Worm (Caenorhabditis elegans): ENCODE data around the gene Y105C5A.508.
A peak's percentile ranks its signal among the peaks of the same experiment; 100 is the strongest.

Gene Y105C5A.508

DNA sequence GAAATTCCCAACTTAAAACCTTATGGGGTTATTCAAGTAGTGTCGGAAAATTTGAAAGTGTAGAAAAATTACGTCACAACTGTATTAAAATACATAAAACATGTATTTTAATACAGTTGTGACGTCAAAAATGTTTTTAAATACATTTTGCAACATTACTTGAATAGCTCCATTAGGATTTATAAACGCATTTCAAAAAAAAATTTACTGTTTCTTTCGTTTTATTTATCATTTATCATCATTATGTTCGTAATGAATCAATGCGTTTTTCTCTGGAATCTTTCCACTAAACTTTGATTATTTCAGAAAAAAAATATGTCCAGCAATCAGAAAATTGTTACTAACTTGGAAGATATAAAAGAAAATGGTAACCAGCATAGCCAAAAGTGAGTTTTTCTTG lies at the start of gene Y105C5A.508:
TSS of gene Y105C5A.508 (plus strand) at position 301 of the 400 bp plus-strand sequence.
- TF ChIP-seq gei-17 (GFP tag; optimal IDR thresholded peaks at IDR 0.05) = no peak

DNA sequence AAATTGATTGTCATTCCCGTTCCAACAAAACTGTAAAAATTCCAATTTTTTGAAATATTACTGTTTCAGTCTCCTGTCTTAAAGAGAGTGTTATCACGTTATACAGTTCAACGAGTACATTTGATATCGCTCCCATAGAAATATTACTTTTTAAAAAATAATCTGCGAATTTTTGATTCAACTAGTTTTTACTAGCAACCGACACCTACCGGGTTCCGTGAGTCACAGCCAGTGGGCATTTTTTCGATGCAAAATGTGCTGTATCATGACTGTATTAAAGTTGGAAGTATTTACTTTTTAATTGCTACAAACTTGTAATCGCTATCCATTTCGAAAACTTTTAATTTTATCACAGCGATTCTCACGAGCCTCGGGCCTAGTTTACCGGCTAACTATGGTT lies 46.4 kb upstream of the Y105C5A.508 start:
- 0 out of 2 replicates have a peak, but pooled peaks have one; percentile 66 for TF ChIP-seq attf-6 (GFP tag; IDR thresholded peaks at IDR 0.05)
- TF ChIP-seq snpc-4 (GFP tag; optimal IDR thresholded peaks at IDR 0.05) = no peak
- TF ChIP-seq snpc-4 (tag; optimal IDR thresholded peaks at IDR 0.05) = peak in 2 of 4 experiments; percentile 54 to 81
- no peak for TF ChIP-seq efl-1 (GFP tag; optimal IDR thresholded peaks at IDR 0.05)

- TF ChIP-seq hlh-12 (tag; optimal IDR thresholded peaks at IDR 0.05) (no peak), snpc-4 (GFP tag; optimal IDR thresholded peaks at IDR 0.05) (no peak), snpc-4 (tag; optimal IDR thresholded peaks at IDR 0.05) (peak in 2 of 4 experiments; percentile 9 to 79)
Observed at ce11 chrIV:15539447-15539994, 44.2 kb upstream of the Y105C5A.508 start, which contains the start of gene Y73F8A.35. Y73F8A.35 (minus strand) TSS chrIV:15539944.

DNA sequence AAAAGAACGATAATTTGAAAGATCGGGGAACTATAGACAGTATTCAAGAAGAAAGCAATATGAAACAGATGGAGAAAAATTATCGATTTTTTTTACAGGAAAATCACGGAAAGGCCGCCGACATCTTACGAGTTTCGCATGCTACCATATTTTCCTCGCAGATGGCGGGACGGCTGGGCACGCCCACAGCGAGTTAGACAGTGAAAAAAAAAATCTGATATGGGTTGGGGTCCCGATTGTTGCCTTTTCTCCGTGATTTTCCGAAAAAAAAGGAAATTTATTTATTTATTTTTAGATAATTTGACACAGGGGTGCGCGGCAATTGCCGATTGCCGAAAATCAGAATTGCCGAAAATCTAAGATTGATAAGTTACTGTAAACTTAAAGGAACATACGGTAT lies 28.9 kb upstream of the Y105C5A.508 start:
- peak; percentile 45; the same call in 1 of the 2 replicates for TF ChIP-seq attf-6 (GFP tag; IDR thresholded peaks at IDR 0.05)
- TF ChIP-seq cebp-2 (GFP tag; IDR thresholded peaks at IDR 0.05) = no peak
- TF ChIP-seq snpc-4 (GFP tag; optimal IDR thresholded peaks at IDR 0.05) = no peak
- TF ChIP-seq snpc-4 (tag; optimal IDR thresholded peaks at IDR 0.05) = peak in 2 of 4 experiments; percentile 53 to 54

- no peak for TF ChIP-seq bed-2 (GFP tag; IDR thresholded peaks at IDR 0.05)
- peak; percentile 17; the same call in 1 of the 2 replicates for TF ChIP-seq nfyb-1 (GFP tag; IDR thresholded peaks at IDR 0.05)
- TF ChIP-seq hmg-20 (GFP tag; IDR thresholded peaks at IDR 0.05) = no peak
- TF ChIP-seq lin-54 (GFP tag; optimal IDR thresholded peaks at IDR 0.05) = no peak
Observed at ce11 chrIV:15559065-15559464, 24.7 kb upstream of the Y105C5A.508 start.

- TF ChIP-seq C06A6.2 (GFP tag; conservative IDR thresholded peaks at IDR 0.05) (no peak), madf-6 (GFP tag; IDR thresholded peaks at IDR 0.05) (no peak), F37B4.10 (GFP tag; IDR thresholded peaks at IDR 0.05) (no peak), mel-28 (tag; optimal IDR thresholded peaks at IDR 0.05; ENCODE audit: borderline replicate concordance) (no peak), nfyb-1 (GFP tag; IDR thresholded peaks at IDR 0.05) (no peak), lin-40 (tag; optimal IDR thresholded peaks at IDR 0.05) (peak; percentile 40), B0336.3 (GFP tag; IDR thresholded peaks at IDR 0.05) (no peak), snpc-1.3 (tag; optimal IDR thresholded peaks at IDR 0.05; ENCODE audit: insufficient read depth) (no peak), hmg-20 (GFP tag; IDR thresholded peaks at IDR 0.05) (no peak), nhr-120 (GFP tag; IDR thresholded peaks at IDR 0.05) (no peak), akir-1 (GFP tag; optimal IDR thresholded peaks at IDR 0.05) (no peak), lsl-1 (GFP tag; optimal IDR thresholded peaks at IDR 0.05) (no peak), K12H6.12 (tag; optimal IDR thresholded peaks at IDR 0.05) (peak; percentile 78), die-1 (tag; optimal IDR thresholded peaks at IDR 0.05) (no peak), lin-26 (GFP tag; IDR thresholded peaks at IDR 0.05) (no peak), ccch-3 (GFP tag; optimal IDR thresholded peaks at IDR 0.05) (no peak), snpc-4 (GFP tag; optimal IDR thresholded peaks at IDR 0.05) (peak; percentile 14), snpc-4 (tag; optimal IDR thresholded peaks at IDR 0.05) (peak in 2 of 4 experiments; percentile 63 to 83), cebp-2 (GFP tag; IDR thresholded peaks at IDR 0.05) (no peak), C17E4.6 (GFP tag; IDR thresholded peaks at IDR 0.05) (no peak), sptf-2 (GFP tag; optimal IDR thresholded peaks at IDR 0.05) (no peak), cebp-1 (GFP tag; IDR thresholded peaks at IDR 0.05) (no peak), cebp-1 (tag; optimal IDR thresholded peaks at IDR 0.05) (peak; percentile 49), him-1 (tag; optimal IDR thresholded peaks at IDR 0.05) (no peak), chd-7 (tag; optimal IDR thresholded peaks at IDR 0.05) (no peak), bed-2 (GFP tag; IDR thresholded peaks at IDR 0.05) (no peak), aptf-3 (GFP tag; IDR thresholded peaks at IDR 0.05) (no peak), nhr-27 (tag; optimal IDR thresholded peaks at IDR 0.05) (no peak), F49E8.2 (tag; optimal IDR thresholded peaks at IDR 0.05; ENCODE audit: insufficient read depth) (no peak), egrh-3 (GFP tag; IDR thresholded peaks at IDR 0.05) (no peak), dpl-1 (GFP tag; optimal IDR thresholded peaks at IDR 0.05) (no peak), tlf-1 (GFP tag; optimal IDR thresholded peaks at IDR 0.05) (no peak)
Observed at ce11 chrIV:15561223-15561656, 22.5 kb upstream of the Y105C5A.508 start.
